Worm (Caenorhabditis elegans) whole organism, L3 larva: ENCODE data around the gene ZK673.1.

Source experiments
- fos-1 ChIP-seq: fragments of 150-350 bp; optimal IDR thresholded peaks from 2 replicates; lab custom pipeline; 2014; ENCODE audit warnings: missing biosample characterization, missing genetic modification characterization
- nhr-11 ChIP-seq: fragments of 150-350 bp; optimal IDR thresholded peaks from 2 replicates; lab custom pipeline; 2014; ENCODE audit warnings: missing biosample characterization, missing genetic modification characterization
- nhr-12 ChIP-seq: fragments of 150-350 bp; optimal IDR thresholded peaks from 2 replicates; lab custom pipeline; 2014; ENCODE audit warnings: missing biosample characterization, missing genetic modification characterization
- snpc-4 ChIP-seq: fragments of 150-350 bp; optimal IDR thresholded peaks from 2 replicates; lab custom pipeline; 2014; ENCODE audit warnings: missing biosample characterization, missing genetic modification characterization
- ztf-4 ChIP-seq: fragments of 150-350 bp; optimal IDR thresholded peaks from 2 replicates; lab custom pipeline; 2014; ENCODE audit warnings: missing biosample characterization, missing genetic modification characterization

ce11 chrII:10393282-10394179 is 49.4 kb upstream of the ZK673.1 start, which contains the start of gene gpd-1:
- TF ChIP-seq ztf-4 (tag; lab: Kevin White, UChicago) (no peak), nhr-12 (tag; lab: Kevin White, UChicago) (no peak), snpc-4 (tag; lab: Kevin White, UChicago) (no peak), nhr-11 (no peak), fos-1 (tag; lab: Kevin White, UChicago) (no peak)
